Fruit fly (Drosophila melanogaster) whole organism, embryonic: ENCODE results near the gene cv-c.
A peak's percentile ranks its signal among the peaks of the same experiment; 100 is the strongest.

ENCODE experiments used
- ATbp ChIP-seq: fragments of 200-800 bp; sonication (Bioruptor generic); optimal IDR thresholded peaks from 2 replicates; lab custom pipeline; 2017; ENCODE audit warnings: missing biosample characterization, mild to moderate bottlenecking, missing genetic modification characterization, missing genetic modification reagents
- Awh ChIP-seq: fragments of 200-800 bp; sonication (Bioruptor generic); IDR thresholded peaks from 2 replicates; pipeline ENCODE4, ENCODE4 v1.3.6; 2022; ENCODE audit warnings: missing biosample characterization, missing genetic modification characterization
- Blimp-1 ChIP-seq: fragments of 200-800 bp; sonication (Bioruptor generic); optimal IDR thresholded peaks from 3 replicates; lab custom pipeline; 2018; ENCODE audit warnings: missing biosample characterization, missing genetic modification characterization, mild to moderate bottlenecking, moderate library complexity, missing genetic modification reagents
- BtbVII ChIP-seq: fragments of 200-800 bp; sonication (Bioruptor generic); optimal IDR thresholded peaks from 3 replicates; lab custom pipeline; 2017; ENCODE audit warnings: missing biosample characterization, mild to moderate bottlenecking, missing genetic modification characterization
- CG10543 ChIP-seq: fragments of 200-800 bp; sonication (Bioruptor generic); optimal IDR thresholded peaks from 3 replicates; lab custom pipeline; 2017; ENCODE audit warnings: missing biosample characterization, mild to moderate bottlenecking, missing genetic modification characterization, moderate library complexity
- CG11695 ChIP-seq: fragments of 200-800 bp; sonication (Bioruptor generic); IDR thresholded peaks from 3 replicates; pipeline ENCODE4 v1.3.6; 2022; ENCODE audit warnings: missing biosample characterization, missing genetic modification characterization
- CG14050 ChIP-seq: fragments of 200-800 bp; sonication (Bioruptor generic); IDR thresholded peaks from 3 replicates; pipeline ENCODE4 v1.3.6; 2022; ENCODE audit warnings: missing biosample characterization, missing genetic modification characterization
- CG17359 ChIP-seq: fragments of 200-800 bp; sonication (Bioruptor generic); optimal IDR thresholded peaks from 3 replicates; lab custom pipeline; 2018; ENCODE audit warnings: missing biosample characterization, mild to moderate bottlenecking, missing genetic modification characterization, moderate library complexity
- CG17385 ChIP-seq: fragments of 200-800 bp; sonication (Bioruptor generic); optimal IDR thresholded peaks from 3 replicates; lab custom pipeline; 2018; ENCODE audit warnings: missing biosample characterization, mild to moderate bottlenecking, missing genetic modification characterization
- CG2712 ChIP-seq: fragments of 200-800 bp; optimal IDR thresholded peaks from 3 replicates; lab custom pipeline; 2019; ENCODE audit warnings: missing biosample characterization, mild to moderate bottlenecking, missing genetic modification characterization, moderate library complexity
- CG2875 ChIP-seq: fragments of 200-800 bp; sonication (Bioruptor generic); optimal IDR thresholded peaks from 2 replicates; lab custom pipeline; 2017; ENCODE audit warnings: missing biosample characterization, mild to moderate bottlenecking, missing genetic modification characterization, missing genetic modification reagents
- CG31441 ChIP-seq: fragments of 200-800 bp; sonication (Bioruptor generic); IDR thresholded peaks from 2 replicates; pipeline ENCODE4 v1.3.6; 2022; ENCODE audit warnings: missing biosample characterization, missing genetic modification characterization
- CG32532 ChIP-seq: fragments of 200-800 bp; sonication (Bioruptor generic); IDR thresholded peaks from 2 replicates; pipeline ENCODE4 v1.3.6; 2022; ENCODE audit warnings: missing biosample characterization, missing genetic modification characterization
- CG3407 ChIP-seq: fragments of 200-800 bp; sonication (Bioruptor generic); optimal IDR thresholded peaks from 2 replicates; lab custom pipeline; 2018; ENCODE audit warnings: missing biosample characterization, mild to moderate bottlenecking, missing genetic modification characterization
- CG6689 ChIP-seq: fragments of 200-800 bp; sonication (Bioruptor generic); IDR thresholded peaks from 2 replicates; pipeline ENCODE4 v1.3.6; 2022; ENCODE audit warnings: missing biosample characterization, missing genetic modification characterization
- Chrac-16 ChIP-seq: fragments of 200-800 bp; sonication (Bioruptor generic); optimal IDR thresholded peaks from 3 replicates; lab custom pipeline; 2016; ENCODE audit warnings: missing biosample characterization, missing genetic modification characterization
- Dp ChIP-seq: fragments of 200-800 bp; sonication (Bioruptor generic); optimal IDR thresholded peaks from 2 replicates; lab custom pipeline; 2018; ENCODE audit warnings: missing biosample characterization, mild to moderate bottlenecking, missing genetic modification characterization, moderate library complexity
- Drgx ChIP-seq: fragments of 200-800 bp; sonication (Bioruptor generic); IDR thresholded peaks from 2 replicates; pipeline ENCODE4 v1.3.6; 2022; ENCODE audit warnings: missing biosample characterization, missing genetic modification characterization
- E2f1 ChIP-seq: fragments of 200-800 bp; sonication (Bioruptor generic); IDR thresholded peaks from 2 replicates; pipeline ENCODE4 v1.3.6; 2022; ENCODE audit warnings: missing biosample characterization, missing genetic modification characterization
- Fer2 ChIP-seq: fragments of 200-800 bp; sonication (Bioruptor generic); optimal IDR thresholded peaks from 2 replicates; lab custom pipeline; 2018; ENCODE audit warnings: missing biosample characterization, mild to moderate bottlenecking, missing genetic modification characterization, moderate library complexity
- HLH3B ChIP-seq: fragments of 200-800 bp; sonication (Bioruptor generic); IDR thresholded peaks from 2 replicates; pipeline ENCODE4 v1.3.6; 2022; ENCODE audit warnings: missing biosample characterization, missing genetic modification characterization
- Sox102F ChIP-seq: fragments of 200-800 bp; sonication (Bioruptor generic); optimal IDR thresholded peaks from 2 replicates; lab custom pipeline; 2018; ENCODE audit warnings: missing biosample characterization, mild to moderate bottlenecking, missing genetic modification characterization, moderate library complexity
- Ssrp ChIP-seq: fragments of 200-800 bp; sonication (Bioruptor generic); optimal IDR thresholded peaks from 2 replicates; lab custom pipeline; 2018; ENCODE audit warnings: missing biosample characterization, mild to moderate bottlenecking, missing genetic modification characterization, moderate library complexity
- Xrp1 ChIP-seq: fragments of 200-800 bp; sonication (Bioruptor generic); IDR thresholded peaks from 2 replicates; pipeline ENCODE4 v1.3.6; 2022; ENCODE audit warnings: missing biosample characterization, missing genetic modification characterization
- abd-A ChIP-seq: fragments of 200-800 bp; sonication (Bioruptor generic); optimal IDR thresholded peaks from 3 replicates; lab custom pipeline; 2019; ENCODE audit warnings: missing biosample characterization, mild to moderate bottlenecking, missing genetic modification characterization, moderate library complexity
- bowl ChIP-seq: fragments of 200-800 bp; sonication (Bioruptor generic); IDR thresholded peaks from 2 replicates; pipeline ENCODE4 v1.3.6; 2022; ENCODE audit warnings: missing biosample characterization, missing genetic modification characterization
- bsh ChIP-seq, 2 experiments: fragments of 200-800 bp; sonication (Bioruptor generic); optimal IDR thresholded peaks; 2 replicates each; lab custom pipeline; 2017 to 2018; ENCODE audit warnings: mild to moderate bottlenecking in 2 of 2, missing biosample characterization in 2 of 2, missing genetic modification characterization in 2 of 2, moderate library complexity in 1 of 2
- cato ChIP-seq: fragments of 200-800 bp; sonication (Bioruptor generic); optimal IDR thresholded peaks from 2 replicates; lab custom pipeline; 2016; ENCODE audit warnings: missing biosample characterization, missing genetic modification characterization, borderline replicate concordance
- corto ChIP-seq: fragments of 200-800 bp; sonication (Bioruptor generic); optimal IDR thresholded peaks from 2 replicates; lab custom pipeline; 2016; ENCODE audit warnings: missing biosample characterization, mild to moderate bottlenecking, missing genetic modification characterization, moderate library complexity
- dati ChIP-seq: fragments of 200-800 bp; sonication (Bioruptor generic); IDR thresholded peaks from 2 replicates; pipeline ENCODE4 v1.3.6; 2022; ENCODE audit warnings: missing biosample characterization, missing genetic modification characterization
- disco-r ChIP-seq: fragments of 200-800 bp; sonication (Bioruptor generic); optimal IDR thresholded peaks from 2 replicates; lab custom pipeline; 2016; ENCODE audit warnings: missing biosample characterization, missing genetic modification characterization
- dmrt11E ChIP-seq: fragments of 200-800 bp; sonication (Bioruptor generic); optimal IDR thresholded peaks from 3 replicates; lab custom pipeline; 2018; ENCODE audit warnings: missing biosample characterization, mild to moderate bottlenecking, missing genetic modification characterization, moderate library complexity
- dmrt99B ChIP-seq: fragments of 200-800 bp; sonication (Bioruptor generic); optimal IDR thresholded peaks from 2 replicates; lab custom pipeline; 2018; ENCODE audit warnings: missing biosample characterization, mild to moderate bottlenecking, missing genetic modification characterization, moderate library complexity
- gem ChIP-seq: fragments of 200-800 bp; sonication (Bioruptor generic); optimal IDR thresholded peaks from 2 replicates; lab custom pipeline; 2019; ENCODE audit warnings: missing biosample characterization, mild to moderate bottlenecking, missing genetic modification characterization, moderate library complexity
- kah ChIP-seq: fragments of 200-800 bp; sonication (Bioruptor generic); optimal IDR thresholded peaks from 2 replicates; lab custom pipeline; 2018; ENCODE audit warnings: missing biosample characterization, mild to moderate bottlenecking, missing genetic modification characterization
- kni ChIP-seq: fragments of 200-800 bp; sonication (Bioruptor generic); optimal IDR thresholded peaks from 3 replicates; lab custom pipeline; 2017; ENCODE audit warnings: mild to moderate bottlenecking, missing biosample characterization, missing genetic modification reagents, missing genetic modification characterization
- luna ChIP-seq: fragments of 200-800 bp; sonication (Bioruptor generic); optimal IDR thresholded peaks from 2 replicates; lab custom pipeline; 2016; ENCODE audit warnings: missing biosample characterization, missing genetic modification characterization
- mam ChIP-seq: fragments of 200-800 bp; sonication (Bioruptor generic); optimal IDR thresholded peaks from 3 replicates; lab custom pipeline; 2016; ENCODE audit warnings: missing biosample characterization, missing genetic modification characterization
- nmo ChIP-seq: fragments of 200-800 bp; sonication (Bioruptor generic); optimal IDR thresholded peaks from 2 replicates; lab custom pipeline; 2018; ENCODE audit warnings: missing biosample characterization, mild to moderate bottlenecking, missing genetic modification characterization, moderate library complexity
- org-1 ChIP-seq: fragments of 200-800 bp; sonication (Bioruptor generic); optimal IDR thresholded peaks from 2 replicates; lab custom pipeline; 2017; ENCODE audit warnings: missing biosample characterization, missing genetic modification characterization
- pzg ChIP-seq: fragments of 200-800 bp; sonication (Bioruptor generic); optimal IDR thresholded peaks from 3 replicates; lab custom pipeline; 2018; ENCODE audit warnings: missing biosample characterization, mild to moderate bottlenecking, missing genetic modification characterization, moderate library complexity
- row ChIP-seq: fragments of 200-800 bp; sonication (Bioruptor generic); IDR thresholded peaks from 3 replicates; pipeline ENCODE4 v1.3.6; 2022; ENCODE audit warnings: missing biosample characterization, missing genetic modification characterization
- schlank ChIP-seq: fragments of 200-800 bp; sonication (Bioruptor generic); optimal IDR thresholded peaks from 2 replicates; lab custom pipeline; 2018; ENCODE audit warnings: missing biosample characterization, mild to moderate bottlenecking, missing genetic modification characterization
- shn ChIP-seq: fragments of 200-800 bp; sonication (Bioruptor generic); optimal IDR thresholded peaks from 3 replicates; lab custom pipeline; 2016; ENCODE audit warnings: missing biosample characterization, missing genetic modification characterization
- stc ChIP-seq: fragments of 200-800 bp; sonication (Bioruptor generic); IDR thresholded peaks from 2 replicates; pipeline ENCODE4 v1.3.6; 2022; ENCODE audit warnings: missing biosample characterization, missing genetic modification characterization
- vvl ChIP-seq: fragments of 200-800 bp; sonication (Bioruptor generic); IDR thresholded peaks from 2 replicates; pipeline ENCODE4 v1.3.6; 2022; ENCODE audit warnings: missing biosample characterization, missing genetic modification characterization
- zfh1 ChIP-seq: fragments of 200-800 bp; sonication (Bioruptor generic); IDR thresholded peaks from 3 replicates; pipeline ENCODE4 v1.3.6; 2022; ENCODE audit warnings: missing biosample characterization, missing genetic modification characterization
- zfh2 ChIP-seq: fragments of 200-800 bp; sonication (Bioruptor generic); optimal IDR thresholded peaks from 2 replicates; lab custom pipeline; 2016; ENCODE audit warnings: missing biosample characterization, missing genetic modification characterization

The cv-c gene

dm6 chr3R:14381599-14381998 lies 99.9 kb downstream of the cv-c start, which contains the start of gene soti:
Gene soti (minus strand): TSS chr3R:14381699.
- no peak for TF ChIP-seq pzg (GFP tag; lab: Kevin White, UChicago)
- TF ChIP-seq CG10543 = no peak
- TF ChIP-seq org-1 (GFP tag; lab: Kevin White, UChicago) = no peak
- TF ChIP-seq abd-A (tag; lab: Kevin White, UChicago) = no peak
- no peak for TF ChIP-seq Chrac-16
- TF ChIP-seq CG32532 (GFP tag; lab: Robert Waterston, UW) = no peak
- TF ChIP-seq Dp (GFP tag; lab: Kevin White, UChicago) = no peak
- TF ChIP-seq CG31441 (GFP tag; lab: Robert Waterston, UW) = no peak
- TF ChIP-seq shn (GFP tag; lab: Kevin White, UChicago) = no peak
- no peak for TF ChIP-seq schlank (tag; lab: Kevin White, UChicago)
- TF ChIP-seq mam (GFP tag; lab: Kevin White, UChicago) = no peak
- no peak for TF ChIP-seq CG2875 (GFP tag; lab: Kevin White, UChicago)
- TF ChIP-seq E2f1 (GFP tag; lab: Robert Waterston, UW) = no peak

- TF ChIP-seq Sox102F (GFP tag; lab: Kevin White, UChicago) = peak; percentile 20
- 0 out of 3 replicates have a peak, but pooled peaks have one; percentile 23 for TF ChIP-seq CG11695 (GFP tag; lab: Robert Waterston, UW)
- TF ChIP-seq row = peak; percentile 14; the same call in 1 of the 3 replicates
- TF ChIP-seq Blimp-1 = peak; percentile 8
- TF ChIP-seq stc = peak; percentile 33; the same call in 1 of the 2 replicates
- TF ChIP-seq Fer2 (tag; lab: Kevin White, UChicago) = no peak
- TF ChIP-seq ATbp (GFP tag; lab: Kevin White, UChicago) = peak; percentile 2
- 0 out of 2 replicates have a peak, but pooled peaks have one; percentile 26 for TF ChIP-seq dati (GFP tag; lab: Robert Waterston, UW)
- TF ChIP-seq bowl (GFP tag; lab: Robert Waterston, UW) = 0 out of 2 replicates have a peak, but pooled peaks have one; percentile 31
- TF ChIP-seq bsh (GFP tag; optimal IDR thresholded peaks at IDR 0.05; lab: Kevin White, UChicago) = peak in 1 of 2 experiments; percentile 46
- TF ChIP-seq BtbVII (GFP tag; lab: Kevin White, UChicago) = no peak
- no peak for TF ChIP-seq luna (GFP tag; lab: Kevin White, UChicago)
- TF ChIP-seq HLH3B (GFP tag; lab: Robert Waterston, UW) = 0 out of 2 replicates have a peak, but pooled peaks have one; percentile 27
- TF ChIP-seq kni (GFP tag; lab: Kevin White, UChicago) = no peak
- peak; percentile 24 for TF ChIP-seq gem (tag; lab: Kevin White, UChicago)
- TF ChIP-seq CG17359 (tag; lab: Kevin White, UChicago) = peak; percentile 15
- no peak for TF ChIP-seq CG2712
- no peak for TF ChIP-seq schlank (tag; lab: Kevin White, UChicago)
- no peak for TF ChIP-seq disco-r (GFP tag; lab: Kevin White, UChicago)
- TF ChIP-seq cato = no peak
- TF ChIP-seq zfh1 (GFP tag; lab: Robert Waterston, UW) = no peak
- TF ChIP-seq dmrt99B = peak; percentile 15
- peak; percentile 85 for TF ChIP-seq Drgx (GFP tag; lab: Robert Waterston, UW)
- TF ChIP-seq Awh = 0 out of 2 replicates have a peak, but pooled peaks have one; percentile 11
- TF ChIP-seq corto (GFP tag; lab: Kevin White, UChicago) = peak; percentile 40
- TF ChIP-seq dmrt11E = peak; percentile 1
- peak; percentile 22; the same call in 1 of the 2 replicates for TF ChIP-seq CG6689
- no peak for TF ChIP-seq zfh2
- TF ChIP-seq Ssrp = peak; percentile 7
- no peak for TF ChIP-seq CG17385 (GFP tag; lab: Kevin White, UChicago)
- peak; percentile 52; the same call in 1 of the 2 replicates for TF ChIP-seq vvl (GFP tag; lab: Robert Waterston, UW)
- peak; percentile 5 for TF ChIP-seq CG3407
- TF ChIP-seq Xrp1 (GFP tag; lab: Robert Waterston, UW) = peak; percentile 23; the same call in 1 of the 2 replicates
- TF ChIP-seq nmo (GFP tag; lab: Kevin White, UChicago) = peak; percentile 1
- TF ChIP-seq CG14050 = no peak
- no peak for TF ChIP-seq kah (GFP tag; lab: Kevin White, UChicago)
Measured at dm6 chr3R:14373828-14374217, 107.7 kb downstream of the cv-c start.
